Worm (Caenorhabditis elegans): ENCODE results near the gene C45G9.12.

Gene C45G9.12

DNA sequence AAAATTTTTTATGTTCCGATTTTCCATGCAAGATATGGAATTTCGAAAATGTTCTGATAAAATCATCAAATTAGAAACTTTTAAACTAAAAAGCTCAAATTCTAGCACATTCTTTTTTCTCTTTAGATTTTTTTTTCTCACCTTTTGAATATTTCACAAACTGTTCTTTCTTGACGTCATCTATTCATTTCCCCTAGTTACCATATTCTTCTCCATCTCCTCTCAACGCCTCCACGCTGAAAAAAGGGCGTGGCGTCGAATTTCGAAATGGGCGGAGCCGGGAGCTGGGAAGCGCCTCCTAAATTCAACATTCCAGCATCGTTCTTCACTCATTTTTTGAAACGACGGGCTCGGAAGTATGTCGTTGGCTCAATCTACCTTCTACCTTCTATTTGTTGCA is 29.3 kb downstream of the C45G9.12 start, which contains the start of gene nlp-43:
Gene nlp-43, plus strand, starts transcription at position 301 of the 400 bp plus-strand sequence.
- no peak for TF ChIP-seq nhr-76 (tag; optimal IDR thresholded peaks at IDR 0.05)
- no peak for TF ChIP-seq pha-4 (tag; optimal IDR thresholded peaks at IDR 0.05)
- no peak for TF ChIP-seq aly-2 (tag; optimal IDR thresholded peaks at IDR 0.05)
- TF ChIP-seq lin-39 (tag; optimal IDR thresholded peaks at IDR 0.05) = no peak
- TF ChIP-seq mdl-1 (tag; optimal IDR thresholded peaks at IDR 0.05) = no peak
- TF ChIP-seq nhr-12 (tag; optimal IDR thresholded peaks at IDR 0.05) = no peak
- no peak for TF ChIP-seq nhr-23 (tag; optimal IDR thresholded peaks at IDR 0.05)
- no peak for TF ChIP-seq ama-1 (optimal IDR thresholded peaks at IDR 0.05)
- TF ChIP-seq ceh-82 (tag; optimal IDR thresholded peaks at IDR 0.05) = no peak
- TF ChIP-seq zag-1 (tag; optimal IDR thresholded peaks at IDR 0.05) = no peak
- TF ChIP-seq skn-1 (tag; optimal IDR thresholded peaks at IDR 0.05) = no peak
- TF ChIP-seq nhr-237 (tag; optimal IDR thresholded peaks at IDR 0.05) = no peak
- no peak for TF ChIP-seq snpc-4 (tag; optimal IDR thresholded peaks at IDR 0.05)
- no peak for TF ChIP-seq R02D3.7 (tag; optimal IDR thresholded peaks at IDR 0.05)
- no peak for TF ChIP-seq tbx-2 (tag; optimal IDR thresholded peaks at IDR 0.05)
- no peak for TF ChIP-seq egl-27 (tag; optimal IDR thresholded peaks at IDR 0.05)
- TF ChIP-seq eor-1 (tag; optimal IDR thresholded peaks at IDR 0.05) = no peak
- TF ChIP-seq lsy-12 (tag; optimal IDR thresholded peaks at IDR 0.05) = no peak

- TF ChIP-seq egl-5 (tag; optimal IDR thresholded peaks at IDR 0.05) (peak; percentile 4), fkh-10 (GFP tag; optimal IDR thresholded peaks at IDR 0.05) (no peak), elt-1 (tag; optimal IDR thresholded peaks at IDR 0.05) (no peak), nhr-76 (tag; optimal IDR thresholded peaks at IDR 0.05) (no peak), R02D3.7 (tag; optimal IDR thresholded peaks at IDR 0.05) (no peak), hmg-11 (tag; optimal IDR thresholded peaks at IDR 0.05) (no peak), nhr-25 (tag; optimal IDR thresholded peaks at IDR 0.05) (no peak)
Measured at ce11 chrIII:5036158-5036557, 35.3 kb downstream of the C45G9.12 start, which contains the start of gene C45G9.6. TSS of gene C45G9.6 (plus strand) at chrIII:5036458.

- TF ChIP-seq pha-4 (tag; optimal IDR thresholded peaks at IDR 0.05) = peak; percentile 76
- peak; percentile 11 for TF ChIP-seq elt-1 (tag; optimal IDR thresholded peaks at IDR 0.05)
- peak; percentile 58 for TF ChIP-seq nhr-43 (tag; optimal IDR thresholded peaks at IDR 0.05; ENCODE audit: poor library complexity, severe bottlenecking)
- peak; percentile 62 for TF ChIP-seq elt-2 (tag; optimal IDR thresholded peaks at IDR 0.05)
- TF ChIP-seq nhr-23 (tag; optimal IDR thresholded peaks at IDR 0.05) = peak; percentile 67
- TF ChIP-seq aly-2 (tag; optimal IDR thresholded peaks at IDR 0.05) = peak; percentile 32
- peak; percentile 10 for TF ChIP-seq R02D3.7 (tag; optimal IDR thresholded peaks at IDR 0.05)
- TF ChIP-seq lsy-12 (tag; optimal IDR thresholded peaks at IDR 0.05) = peak; percentile 73
- TF ChIP-seq hmg-11 (tag; optimal IDR thresholded peaks at IDR 0.05) = peak; percentile 94
- TF ChIP-seq nhr-25 (tag; optimal IDR thresholded peaks at IDR 0.05) = peak; percentile 67
- TF ChIP-seq tbx-2 (tag; optimal IDR thresholded peaks at IDR 0.05) = peak; percentile 65
- TF ChIP-seq nfya-1 (tag; optimal IDR thresholded peaks at IDR 0.05; ENCODE audit: insufficient read depth) = peak; percentile 67
- TF ChIP-seq skn-1 (tag; optimal IDR thresholded peaks at IDR 0.05) = peak; percentile 65
- peak; percentile 59 for TF ChIP-seq lin-39 (tag; optimal IDR thresholded peaks at IDR 0.05)
- TF ChIP-seq jun-1 (tag; optimal IDR thresholded peaks at IDR 0.05) = peak; percentile 69
Measured at ce11 chrIII:5031375-5031836, 40.0 kb downstream of the C45G9.12 start.

DNA sequence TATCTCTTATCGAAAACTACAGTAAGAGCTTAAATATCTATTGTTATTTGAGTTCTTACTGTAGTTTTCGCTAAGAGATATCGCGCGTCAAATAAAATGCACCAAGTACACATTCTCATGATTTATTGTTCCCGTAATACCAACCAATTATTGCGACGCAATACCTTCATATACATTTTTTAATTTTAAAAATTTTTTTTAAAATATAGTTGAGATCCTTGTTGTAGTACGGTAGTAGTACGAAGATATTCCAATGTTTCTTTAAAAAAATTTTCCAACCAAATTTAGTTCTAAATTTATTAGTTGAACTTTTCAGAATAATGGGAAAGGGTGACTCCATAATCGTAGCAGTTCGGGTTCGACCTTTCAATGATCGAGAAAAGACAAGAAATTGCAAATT is 40.8 kb downstream of the C45G9.12 start, which contains the start of gene klp-6:
Gene klp-6, plus strand, starts transcription at position 301 of the 400 bp plus-strand sequence.
- TF ChIP-seq nhr-25 (tag; optimal IDR thresholded peaks at IDR 0.05) (no peak), mml-1 (tag; optimal IDR thresholded peaks at IDR 0.05) (no peak), pqm-1 (tag; optimal IDR thresholded peaks at IDR 0.05) (no peak), aly-2 (tag; optimal IDR thresholded peaks at IDR 0.05) (no peak), nhr-43 (tag; optimal IDR thresholded peaks at IDR 0.05; ENCODE audit: poor library complexity, severe bottlenecking) (no peak), lsy-12 (tag; optimal IDR thresholded peaks at IDR 0.05) (no peak), R02D3.7 (tag; optimal IDR thresholded peaks at IDR 0.05) (no peak), ceh-82 (tag; optimal IDR thresholded peaks at IDR 0.05) (no peak), fkh-2 (tag; optimal IDR thresholded peaks at IDR 0.05) (no peak), nhr-237 (tag; optimal IDR thresholded peaks at IDR 0.05) (no peak), nhr-23 (tag; optimal IDR thresholded peaks at IDR 0.05) (no peak), pha-4 (tag; optimal IDR thresholded peaks at IDR 0.05) (no peak), nfya-1 (tag; optimal IDR thresholded peaks at IDR 0.05; ENCODE audit: insufficient read depth) (no peak), ZK546.5 (tag; optimal IDR thresholded peaks at IDR 0.05) (no peak), zag-1 (tag; optimal IDR thresholded peaks at IDR 0.05) (no peak), hmg-11 (tag; optimal IDR thresholded peaks at IDR 0.05) (no peak), snpc-4 (tag; optimal IDR thresholded peaks at IDR 0.05) (no peak), fos-1 (tag; optimal IDR thresholded peaks at IDR 0.05) (no peak), skn-1 (tag; optimal IDR thresholded peaks at IDR 0.05) (no peak)

DNA sequence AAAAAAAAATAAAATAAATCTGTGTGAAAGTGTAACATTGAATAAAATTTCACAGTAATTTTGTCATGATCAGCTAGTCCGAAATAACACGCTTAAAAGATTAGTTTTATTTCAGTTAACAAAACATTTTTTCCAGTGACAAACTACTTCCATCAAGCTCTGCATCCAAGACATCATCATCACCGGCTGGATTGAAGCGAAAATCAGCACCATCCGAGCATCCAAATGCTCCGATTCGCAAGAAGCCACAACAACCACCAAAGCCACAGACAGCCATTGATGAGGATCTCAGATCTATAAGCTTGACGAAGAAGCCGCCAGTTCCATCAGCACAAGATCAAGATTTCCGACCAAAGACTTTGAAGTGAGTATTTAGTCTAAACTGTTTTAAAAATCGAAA is 44.2 kb downstream of the C45G9.12 start:
- TF ChIP-seq skn-1 (tag; optimal IDR thresholded peaks at IDR 0.05) (no peak), ceh-82 (tag; optimal IDR thresholded peaks at IDR 0.05) (no peak), egl-27 (tag; optimal IDR thresholded peaks at IDR 0.05) (no peak)

Measured in whole organism, L3 larva.